Worm (Caenorhabditis elegans): Measurements from ENCODE around the gene R11A8.1.

- TF ChIP-seq flt-1 (GFP tag; IDR thresholded peaks at IDR 0.05) = no peak
- no peak for TF ChIP-seq ztf-29 (GFP tag; IDR thresholded peaks at IDR 0.05)
- no peak for TF ChIP-seq cog-1 (tag; optimal IDR thresholded peaks at IDR 0.05)
- no peak for TF ChIP-seq klf-2 (GFP tag; conservative IDR thresholded peaks at IDR 0.05)
- no peak for TF ChIP-seq tab-1 (GFP tag; IDR thresholded peaks at IDR 0.05)
- no peak for TF ChIP-seq T22C8.4 (GFP tag; IDR thresholded peaks at IDR 0.05)
- TF ChIP-seq ztf-23 (GFP tag; IDR thresholded peaks at IDR 0.05) = no peak; the same call in 1 of the 2 replicates
- TF ChIP-seq ref-1 (GFP tag; conservative IDR thresholded peaks at IDR 0.05) = no peak
Observed at ce11 chrIV:10341618-10342360, 15.2 kb downstream of the R11A8.1 start.
